Worm (Caenorhabditis elegans) whole organism, L4/young adult: ENCODE data around the gene srz-61.

Experiments
- W03F9.2 ChIP-seq: fragments of 150-350 bp; optimal IDR thresholded peaks from 2 replicates; lab custom pipeline; 2014; ENCODE audit warnings: missing biosample characterization, missing genetic modification characterization
- dao-5 ChIP-seq: sonication (generic microtip); optimal IDR thresholded peaks from 2 replicates; lab custom pipeline; 2016; ENCODE audit warnings: missing genotype, missing genetic modification characterization, moderate library complexity, missing compliant biosample characterization
- him-1 ChIP-seq: sonication (generic microtip); optimal IDR thresholded peaks from 2 replicates; lab custom pipeline; 2016; ENCODE audit warnings: missing genotype, missing genetic modification reagents, missing genetic modification characterization, missing compliant biosample characterization

ce11 chrIV:16324589-16324988, 3.6 kb downstream of the srz-61 start, which contains the start of gene srz-105:
- TF ChIP-seq him-1 (tag; lab: Kevin White, UChicago): no peak
- no peak for TF ChIP-seq W03F9.2 (tag; lab: Kevin White, UChicago)
- TF ChIP-seq dao-5 (tag; lab: Kevin White, UChicago): no peak
